Fruit fly (Drosophila melanogaster) whole organism, adult: ENCODE data around the gene beta4GalT7.

Experiments
- CG11617 ChIP-seq: fragments of 200-800 bp; sonication (Bioruptor generic); optimal IDR thresholded peaks from 2 replicates; lab custom pipeline; 2017; ENCODE audit warnings: mild to moderate bottlenecking, missing biosample characterization, missing genetic modification reagents, missing genetic modification characterization
- CG12768 ChIP-seq: fragments of 200-800 bp; sonication (Bioruptor generic); optimal IDR thresholded peaks from 2 replicates; lab custom pipeline; 2017; ENCODE audit warnings: missing biosample characterization, missing genetic modification characterization, mild to moderate bottlenecking, moderate library complexity, missing genetic modification reagents
- CG14711 ChIP-seq: fragments of 200-800 bp; sonication (Bioruptor generic); optimal IDR thresholded peaks from 2 replicates; lab custom pipeline; 2018; ENCODE audit warnings: missing biosample characterization, mild to moderate bottlenecking, missing genetic modification characterization, moderate library complexity
- CG1620 ChIP-seq: fragments of 200-800 bp; sonication (Bioruptor generic); optimal IDR thresholded peaks from 2 replicates; lab custom pipeline; 2016; ENCODE audit warnings: missing biosample characterization, missing genetic modification characterization
- CG33017 ChIP-seq: fragments of 200-800 bp; sonication (Bioruptor generic); optimal IDR thresholded peaks from 2 replicates; lab custom pipeline; 2018; ENCODE audit warnings: missing biosample characterization, mild to moderate bottlenecking, missing genetic modification characterization, moderate library complexity
- CG5204 ChIP-seq: fragments of 200-800 bp; sonication (Bioruptor generic); optimal IDR thresholded peaks from 2 replicates; lab custom pipeline; 2016; ENCODE audit warnings: missing biosample characterization, missing genetic modification characterization
- CG7045 ChIP-seq: fragments of 200-800 bp; sonication (Bioruptor generic); optimal IDR thresholded peaks from 2 replicates; lab custom pipeline; 2017; ENCODE audit warnings: missing biosample characterization, mild to moderate bottlenecking, missing genetic modification characterization
- CG7101 ChIP-seq: fragments of 200-800 bp; sonication (Bioruptor generic); optimal IDR thresholded peaks from 2 replicates; lab custom pipeline; 2018; ENCODE audit warnings: missing biosample characterization, mild to moderate bottlenecking, missing genetic modification characterization, moderate library complexity
- Clk ChIP-seq: fragments of 200-800 bp; sonication (Bioruptor generic); optimal IDR thresholded peaks from 2 replicates; lab custom pipeline; 2017; ENCODE audit warnings: missing biosample characterization, missing genetic modification characterization
- Crg-1 ChIP-seq: fragments of 200-800 bp; sonication (Bioruptor generic); optimal IDR thresholded peaks from 2 replicates; lab custom pipeline; 2016; ENCODE audit warnings: missing biosample characterization, missing genetic modification characterization
- Hr96 ChIP-seq: fragments of 200-800 bp; sonication (Bioruptor generic); optimal IDR thresholded peaks from 2 replicates; lab custom pipeline; 2016; ENCODE audit warnings: missing biosample characterization, missing genetic modification characterization
- Mnt ChIP-seq: fragments of 200-800 bp; sonication (Bioruptor generic); optimal IDR thresholded peaks from 2 replicates; lab custom pipeline; 2016; ENCODE audit warnings: missing biosample characterization, mild to moderate bottlenecking, missing genetic modification characterization
- bab1 ChIP-seq: fragments of 200-800 bp; sonication (Bioruptor generic); optimal IDR thresholded peaks from 3 replicates; lab custom pipeline; 2019; ENCODE audit warnings: missing biosample characterization, mild to moderate bottlenecking, missing genetic modification characterization, moderate library complexity
- cic ChIP-seq: fragments of 200-800 bp; sonication (Bioruptor generic); optimal IDR thresholded peaks from 2 replicates; lab custom pipeline; 2017; ENCODE audit warnings: missing biosample characterization, mild to moderate bottlenecking, missing genetic modification characterization, moderate library complexity
- cnc ChIP-seq, 2 experiments: fragments of >200 bp; optimal IDR thresholded peaks; 2 replicates each; lab custom pipeline; 2017
- kay ChIP-seq: fragments of 200-800 bp; sonication (Bioruptor generic); peaks from one replicate; lab custom pipeline; 2016; ENCODE audit warnings: missing biosample characterization, missing genetic modification characterization, borderline replicate concordance
- ovo ChIP-seq: fragments of 200-800 bp; sonication (Bioruptor generic); optimal IDR thresholded peaks from 2 replicates; lab custom pipeline; 2016; ENCODE audit warnings: missing biosample characterization, missing genetic modification characterization
- pad ChIP-seq: fragments of 200-800 bp; sonication (Bioruptor generic); optimal IDR thresholded peaks from 3 replicates; lab custom pipeline; 2017; ENCODE audit warnings: missing biosample characterization, missing genetic modification characterization, mild to moderate bottlenecking, moderate library complexity, missing genetic modification reagents
- tj ChIP-seq: fragments of 200-800 bp; sonication (Bioruptor generic); optimal IDR thresholded peaks from 3 replicates; lab custom pipeline; 2017; ENCODE audit warnings: missing biosample characterization, mild to moderate bottlenecking, missing genetic modification characterization, moderate library complexity
- toe ChIP-seq: fragments of 200-800 bp; sonication (Bioruptor generic); optimal IDR thresholded peaks from 2 replicates; lab custom pipeline; 2016; ENCODE audit warnings: missing biosample characterization, missing genetic modification characterization

beta4GalT7 gene

dm6 chr3R:25023056-25023455 is at the start of gene beta4GalT7:
TSS of gene beta4GalT7 (plus strand) at chr3R:25023256.
- TF ChIP-seq CG7101 (tag; lab: Kevin White, UChicago): no peak
- no peak for TF ChIP-seq CG33017 (tag; lab: Kevin White, UChicago)

- TF ChIP-seq CG14711 (tag; lab: Kevin White, UChicago) (no peak), CG7101 (tag; lab: Kevin White, UChicago) (no peak), kay (GFP tag; lab: Kevin White, UChicago) (no peak), CG5204 (GFP tag; lab: Kevin White, UChicago) (no peak), tj (GFP tag; lab: Kevin White, UChicago) (no peak), CG1620 (no peak), CG33017 (tag; lab: Kevin White, UChicago) (no peak), toe (no peak), Crg-1 (GFP tag; lab: Kevin White, UChicago) (no peak), CG11617 (GFP tag; lab: Kevin White, UChicago) (no peak), CG12768 (GFP tag; lab: Kevin White, UChicago) (no peak), Clk (GFP tag; lab: Kevin White, UChicago) (no peak), pad (no peak)
Observed at dm6 chr3R:24974762-24975432, 48.2 kb upstream of the beta4GalT7 start.

- no peak for TF ChIP-seq CG5204 (GFP tag; lab: Kevin White, UChicago)
- no peak for TF ChIP-seq tj (GFP tag; lab: Kevin White, UChicago)
- no peak for TF ChIP-seq Mnt (GFP tag; lab: Kevin White, UChicago)
- TF ChIP-seq CG12768 (GFP tag; lab: Kevin White, UChicago): no peak
- TF ChIP-seq CG7045 (GFP tag; lab: Kevin White, UChicago): no peak
- TF ChIP-seq pad: no peak
- no peak for TF ChIP-seq CG1620
- no peak for TF ChIP-seq ovo (GFP tag; lab: Kevin White, UChicago)
Observed at dm6 chr3R:24976144-24976543, 46.9 kb upstream of the beta4GalT7 start.

- TF ChIP-seq tj (GFP tag; lab: Kevin White, UChicago): no peak
- TF ChIP-seq cnc (optimal IDR thresholded peaks at IDR 0.05; lab: Kevin White, UChicago): no peak
- TF ChIP-seq Hr96 (GFP tag; lab: Kevin White, UChicago): no peak
- TF ChIP-seq CG5204 (GFP tag; lab: Kevin White, UChicago): no peak
- TF ChIP-seq CG12768 (GFP tag; lab: Kevin White, UChicago): no peak
Observed at dm6 chr3R:24983537-24984501, 39.2 kb upstream of the beta4GalT7 start, which contains the start of gene tnc. TSS of gene tnc (plus strand) at chr3R:24984384.

- no peak for TF ChIP-seq Hr96 (GFP tag; lab: Kevin White, UChicago)
- TF ChIP-seq Clk (GFP tag; lab: Kevin White, UChicago): no peak
- no peak for TF ChIP-seq CG33017 (tag; lab: Kevin White, UChicago)
- TF ChIP-seq CG12768 (GFP tag; lab: Kevin White, UChicago): no peak
- no peak for TF ChIP-seq bab1 (GFP tag; lab: Kevin White, UChicago)
Observed at dm6 chr3R:24985029-24985685, 37.9 kb upstream of the beta4GalT7 start.

dm6 chr3R:24996502-24996901 is 26.6 kb upstream of the beta4GalT7 start:
- no peak for TF ChIP-seq CG5204 (GFP tag; lab: Kevin White, UChicago)
- no peak for TF ChIP-seq CG7045 (GFP tag; lab: Kevin White, UChicago)
- no peak for TF ChIP-seq Crg-1 (GFP tag; lab: Kevin White, UChicago)
- no peak for TF ChIP-seq Mnt (GFP tag; lab: Kevin White, UChicago)
- no peak for TF ChIP-seq tj (GFP tag; lab: Kevin White, UChicago)
- TF ChIP-seq ovo (GFP tag; lab: Kevin White, UChicago): no peak
- no peak for TF ChIP-seq CG1620
- TF ChIP-seq bab1 (GFP tag; lab: Kevin White, UChicago): no peak
- no peak for TF ChIP-seq CG11617 (GFP tag; lab: Kevin White, UChicago)
- no peak for TF ChIP-seq pad
- TF ChIP-seq CG33017 (tag; lab: Kevin White, UChicago): no peak
- no peak for TF ChIP-seq cnc (optimal IDR thresholded peaks at IDR 0.05; lab: Kevin White, UChicago)
- TF ChIP-seq Clk (GFP tag; lab: Kevin White, UChicago): no peak
- TF ChIP-seq CG14711 (tag; lab: Kevin White, UChicago): no peak
- TF ChIP-seq toe: no peak
- no peak for TF ChIP-seq CG12768 (GFP tag; lab: Kevin White, UChicago)
- no peak for TF ChIP-seq cic (GFP tag; lab: Kevin White, UChicago)
- TF ChIP-seq kay (GFP tag; lab: Kevin White, UChicago): no peak
- TF ChIP-seq CG7101 (tag; lab: Kevin White, UChicago): no peak
